Worm (Caenorhabditis elegans) whole organism, L4 larva: ENCODE measurements around the gene T06A10.106.

Experiments used
- ama-1 ChIP-seq: fragments of 150-350 bp; optimal IDR thresholded peaks from 2 replicates; lab custom pipeline; 2014; ENCODE audit warnings: inconsistent platforms, mixed read lengths
- ceh-20 ChIP-seq: fragments of 200-800 bp; sonication (Bioruptor generic); IDR thresholded peaks from 2 replicates; pipeline ENCODE4 v1.3.6; 2022; ENCODE audit warnings: missing genetic modification reagents, missing genetic modification characterization, missing compliant biosample characterization
- nhr-10 ChIP-seq: fragments of 150-350 bp; optimal IDR thresholded peaks from 2 replicates; lab custom pipeline; 2014; ENCODE audit warnings: missing biosample characterization, missing genetic modification characterization
- nhr-77 ChIP-seq: fragments of 150-350 bp; optimal IDR thresholded peaks from 2 replicates; lab custom pipeline; 2014; ENCODE audit warnings: missing biosample characterization, missing genetic modification characterization
- skn-1 ChIP-seq: fragments of 150-350 bp; optimal IDR thresholded peaks from 2 replicates; lab custom pipeline; 2014; ENCODE audit warnings: missing biosample characterization, missing genetic modification characterization

ce11 chrIV:16831366-16831765 lies 37.4 kb downstream of the T06A10.106 start, which contains the start of gene clec-194:
- TF ChIP-seq ama-1 (lab: Kevin White, UChicago) (no peak), skn-1 (tag; lab: Kevin White, UChicago) (no peak), nhr-77 (no peak), nhr-10 (tag; lab: Kevin White, UChicago) (no peak), ceh-20 (no peak)
